Fruit fly (Drosophila melanogaster) Kc167 (cell line): ENCODE measurements around the gene Ephrin.

Source experiments
- Myc ChIP-seq: fragments of >200 bp; optimal IDR thresholded peaks from 2 replicates; lab custom pipeline; 2017; ENCODE audit warnings: missing external identifiers
- Sin3A ChIP-seq: fragments of >200 bp; optimal IDR thresholded peaks from 2 replicates; lab custom pipeline; 2018; ENCODE audit warnings: missing external identifiers
- h ChIP-seq: fragments of >200 bp; optimal IDR thresholded peaks from 3 replicates; lab custom pipeline; 2018; ENCODE audit warnings: missing external identifiers
- insv ChIP-seq: fragments of >200 bp; optimal IDR thresholded peaks from 3 replicates; lab custom pipeline; 2018; ENCODE audit warnings: missing external identifiers
- psq ChIP-seq: fragments of >200 bp; optimal IDR thresholded peaks from 2 replicates; lab custom pipeline; 2017; ENCODE audit warnings: missing external identifiers
- ttk ChIP-seq: sonication (Bioruptor generic); optimal IDR thresholded peaks from 2 replicates; lab custom pipeline; 2017; ENCODE audit warnings: missing external identifiers

Gene Ephrin

DNA sequence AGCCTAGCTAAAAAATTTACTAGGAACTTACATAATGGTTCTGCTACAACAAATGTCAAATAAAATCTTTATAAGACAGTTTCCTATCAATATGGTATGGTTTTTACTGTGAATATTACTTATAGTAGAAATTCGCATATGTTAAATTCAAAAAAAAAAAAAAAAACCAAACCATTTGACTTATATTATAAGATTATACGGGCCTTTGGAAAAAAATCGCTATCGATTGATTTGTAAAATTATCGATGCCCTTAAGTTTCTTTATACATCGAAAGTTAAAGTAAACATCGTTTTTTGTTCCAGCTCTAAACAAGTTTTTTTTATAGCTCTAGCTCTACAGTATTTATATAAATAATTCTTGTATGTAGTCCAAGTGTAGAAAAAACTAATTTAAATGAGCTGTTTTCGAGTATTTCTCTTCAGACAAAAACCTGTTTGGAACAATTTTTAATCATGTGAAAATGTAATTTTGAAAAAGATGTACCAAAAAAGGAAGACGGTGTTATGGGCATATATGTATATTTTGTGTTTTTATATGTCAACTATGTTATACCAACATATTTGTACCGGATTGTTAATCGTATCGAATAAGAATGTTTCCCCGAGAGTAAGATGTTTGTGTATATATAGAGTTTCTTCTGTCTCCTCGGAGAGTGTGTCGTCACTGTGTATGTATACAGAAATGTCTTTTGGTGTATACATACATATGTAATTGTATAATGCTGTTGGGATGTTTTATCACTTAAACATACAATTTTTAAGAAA lies at the start of gene Ephrin, which contains the start of gene ND-49:
Gene Ephrin, plus strand, starts transcription at position 252 of the 765 bp plus-strand sequence.
Gene ND-49, minus strand, starts transcription at position 51 of the 765 bp plus-strand sequence.
- TF ChIP-seq insv (lab: Kevin White, UChicago) (no peak), ttk (no peak), h (lab: Kevin White, UChicago) (no peak), Myc (no peak), Sin3A (lab: Kevin White, UChicago) (no peak), psq (lab: Kevin White, UChicago) (no peak)

DNA sequence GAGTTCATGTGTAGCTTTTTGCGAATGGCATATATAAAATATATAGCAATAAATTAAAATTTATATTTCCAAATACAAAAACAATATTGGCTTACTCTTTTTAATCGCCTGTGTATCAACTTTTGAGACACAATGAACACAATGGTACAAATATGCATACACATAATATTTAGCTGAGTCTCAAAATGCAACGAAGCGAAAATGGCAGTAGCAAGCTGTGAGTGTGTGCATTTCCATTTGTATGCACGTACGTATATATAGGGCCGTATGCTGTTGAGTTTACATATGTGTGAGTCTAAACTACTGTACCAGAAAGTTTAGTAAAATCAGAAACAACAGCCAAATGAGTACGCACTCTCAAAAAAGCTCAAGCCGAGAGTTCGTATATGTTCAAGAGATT lies 16.8 kb upstream of the Ephrin start:
- TF ChIP-seq Sin3A (lab: Kevin White, UChicago) (no peak), h (lab: Kevin White, UChicago) (no peak), Myc (no peak), ttk (no peak), insv (lab: Kevin White, UChicago) (no peak), psq (lab: Kevin White, UChicago) (no peak)

DNA sequence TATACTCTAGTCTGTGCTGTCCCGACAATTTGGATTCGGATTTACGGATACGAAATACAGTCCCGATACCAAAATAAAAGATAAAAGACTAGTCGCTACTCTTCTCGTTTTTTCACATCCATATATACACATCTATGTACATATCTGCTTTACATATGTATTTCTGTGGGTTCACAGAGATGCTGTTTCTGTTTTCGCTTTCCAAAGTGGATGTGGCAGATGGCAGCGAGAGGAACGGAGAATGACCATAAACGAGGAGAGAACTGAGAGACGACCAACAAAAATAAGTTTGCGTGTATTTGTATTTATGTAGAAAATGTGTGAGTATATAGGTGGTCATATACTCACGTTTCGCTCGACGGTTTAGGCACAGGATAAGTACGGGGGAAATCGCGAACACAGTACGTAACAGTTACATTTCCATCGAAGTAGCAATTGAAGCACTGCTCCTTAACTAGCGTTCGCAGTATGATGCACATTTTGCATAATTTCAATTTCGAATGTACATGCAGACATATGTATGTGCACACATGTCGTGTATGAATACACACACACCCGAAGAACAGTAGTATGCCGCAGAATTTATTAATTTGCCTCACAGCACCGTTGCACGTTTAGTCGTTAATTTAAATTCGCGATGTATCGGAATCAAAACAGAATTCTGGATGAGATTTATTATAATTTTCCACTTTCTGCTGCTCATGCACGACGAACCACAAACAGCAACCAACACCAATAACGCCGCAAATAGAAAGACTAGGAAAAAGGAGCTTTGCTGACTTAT lies 14.3 kb upstream of the Ephrin start, which contains the start of gene Tdg:
Gene Tdg, minus strand, starts transcription at position 760 of the 784 bp plus-strand sequence.
- TF ChIP-seq insv (lab: Kevin White, UChicago), result no peak
- no peak for TF ChIP-seq ttk
- TF ChIP-seq Myc, result no peak
- no peak for TF ChIP-seq psq (lab: Kevin White, UChicago)
- TF ChIP-seq h (lab: Kevin White, UChicago), result no peak
- TF ChIP-seq Sin3A (lab: Kevin White, UChicago), result no peak

DNA sequence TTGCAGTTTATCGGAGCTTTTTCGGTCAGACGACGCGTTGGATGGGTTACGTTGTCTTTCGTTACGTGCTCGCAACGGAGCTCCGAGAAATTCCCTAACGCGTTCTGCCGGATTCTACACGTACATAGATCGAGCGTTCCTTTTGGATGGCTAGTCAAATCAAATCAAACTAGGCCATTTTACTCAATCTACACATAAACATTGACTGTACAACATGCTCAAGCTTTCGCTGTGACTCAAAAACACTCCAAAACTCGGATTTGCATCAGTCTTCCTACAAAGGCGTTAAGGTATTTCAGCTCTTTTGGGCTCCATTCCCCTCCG lies 13.7 kb upstream of the Ephrin start, which contains the start of gene Pur-alpha:
Gene Pur-alpha, plus strand, starts transcription at position 138 of the 324 bp plus-strand sequence.
- no peak for TF ChIP-seq insv (lab: Kevin White, UChicago)
- TF ChIP-seq h (lab: Kevin White, UChicago), result no peak
- TF ChIP-seq ttk, result no peak
- no peak for TF ChIP-seq Myc
- no peak for TF ChIP-seq Sin3A (lab: Kevin White, UChicago)
- no peak for TF ChIP-seq psq (lab: Kevin White, UChicago)

DNA sequence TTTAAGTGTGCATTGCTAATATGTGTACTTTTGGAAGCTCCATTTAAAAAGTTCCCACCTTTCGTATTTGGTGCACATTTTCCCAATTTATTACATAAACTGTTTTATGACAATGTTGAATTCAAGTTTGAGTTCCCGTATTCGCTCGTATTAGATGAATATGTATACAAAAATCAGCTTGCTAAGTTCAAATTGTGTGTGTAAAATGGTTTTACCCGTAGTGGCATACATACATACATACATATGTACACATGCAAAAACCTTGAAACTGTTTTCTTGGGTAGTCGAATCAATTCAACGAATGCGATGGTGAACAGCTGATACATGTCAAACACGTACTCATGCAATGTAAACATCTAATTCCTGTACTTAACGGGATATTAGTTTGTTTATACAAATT lies 13.1 kb upstream of the Ephrin start:
- TF ChIP-seq insv (lab: Kevin White, UChicago) (no peak), Myc (no peak), h (lab: Kevin White, UChicago) (no peak), Sin3A (lab: Kevin White, UChicago) (no peak), psq (lab: Kevin White, UChicago) (no peak), ttk (no peak)

DNA sequence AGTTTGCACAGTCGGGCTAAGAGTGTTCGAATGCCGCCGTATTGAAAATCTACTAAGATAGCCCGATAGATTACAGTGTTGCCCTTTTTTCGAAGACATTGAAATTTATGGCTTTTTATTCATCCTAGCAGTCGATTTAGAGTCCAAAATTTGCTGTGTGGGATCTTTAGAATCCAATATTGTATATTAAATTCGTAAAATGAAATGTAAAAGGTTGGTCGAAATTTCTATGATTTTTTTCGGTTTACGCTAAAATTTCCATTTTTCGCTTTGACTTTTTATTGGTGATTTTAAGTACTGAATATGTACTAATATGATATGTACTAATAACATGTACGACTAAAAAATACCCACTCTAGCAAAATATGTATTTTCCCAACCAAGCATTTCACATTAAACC lies 4.3 kb upstream of the Ephrin start:
- TF ChIP-seq h (lab: Kevin White, UChicago) (no peak), Sin3A (lab: Kevin White, UChicago) (no peak), psq (lab: Kevin White, UChicago) (no peak), insv (lab: Kevin White, UChicago) (no peak), ttk (no peak), Myc (no peak)

DNA sequence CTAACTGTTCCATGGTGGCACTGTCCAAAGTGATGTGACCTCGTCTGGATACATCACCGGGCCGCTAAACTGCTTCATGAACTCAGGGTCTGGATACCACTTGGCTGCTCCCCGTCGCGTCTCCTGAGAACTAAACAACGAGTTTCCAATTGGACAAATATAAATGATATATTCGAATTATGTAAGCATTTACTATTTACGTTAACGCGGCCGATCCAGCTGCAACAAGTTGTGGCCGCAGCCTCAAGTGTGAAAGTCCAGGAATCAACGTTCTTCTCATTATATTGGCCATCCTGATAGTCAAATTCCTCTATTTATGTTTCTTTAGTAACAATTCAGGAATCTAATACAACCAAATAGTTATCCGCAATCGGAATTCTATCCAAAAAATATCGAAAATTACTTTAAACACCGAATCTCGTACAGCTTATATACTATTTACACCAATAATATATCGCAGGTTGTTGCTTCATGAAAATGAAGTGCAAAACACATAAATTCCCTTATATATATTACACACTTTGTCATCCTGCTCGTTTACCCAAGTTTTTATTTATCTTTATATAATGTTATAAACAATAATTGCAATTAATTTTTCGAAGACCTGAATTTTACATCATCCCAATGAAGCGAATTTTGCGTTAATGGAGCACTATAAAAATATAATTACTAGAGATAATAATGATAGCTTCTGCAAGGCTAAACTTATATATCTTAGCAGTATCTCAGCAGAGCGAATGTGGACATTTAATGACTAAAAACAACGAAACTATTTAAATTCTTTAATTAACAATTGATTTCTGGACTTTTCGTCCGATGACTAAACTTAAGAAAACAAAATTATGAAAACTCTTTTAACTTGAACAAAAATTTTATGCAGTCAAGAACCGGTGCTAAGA lies 902 bp upstream of the Ephrin start:
- TF ChIP-seq Sin3A (lab: Kevin White, UChicago), result no peak
- TF ChIP-seq insv (lab: Kevin White, UChicago), result no peak
- no peak for TF ChIP-seq h (lab: Kevin White, UChicago)
- no peak for TF ChIP-seq psq (lab: Kevin White, UChicago)
- no peak for TF ChIP-seq Myc
- no peak for TF ChIP-seq ttk

DNA sequence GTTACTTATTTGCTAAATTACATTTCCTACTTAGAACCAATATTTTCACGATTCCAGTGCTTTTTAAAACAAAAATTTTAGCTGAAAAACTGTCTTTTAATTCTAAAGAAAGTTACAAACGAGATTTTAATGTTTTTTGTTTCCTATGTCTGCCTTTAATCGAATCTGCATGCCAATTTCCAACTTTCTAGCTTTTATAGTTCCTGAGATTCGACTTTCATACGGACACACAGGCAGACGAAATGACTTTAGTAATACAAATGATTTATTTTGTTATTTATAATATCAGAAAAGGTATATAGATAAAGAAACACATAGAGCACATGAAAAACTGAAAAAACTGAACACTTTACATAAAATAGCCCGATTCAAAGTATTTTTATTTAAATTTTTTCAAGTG lies 4.9 kb downstream of the Ephrin start:
- TF ChIP-seq insv (lab: Kevin White, UChicago) (no peak), h (lab: Kevin White, UChicago) (no peak)

DNA sequence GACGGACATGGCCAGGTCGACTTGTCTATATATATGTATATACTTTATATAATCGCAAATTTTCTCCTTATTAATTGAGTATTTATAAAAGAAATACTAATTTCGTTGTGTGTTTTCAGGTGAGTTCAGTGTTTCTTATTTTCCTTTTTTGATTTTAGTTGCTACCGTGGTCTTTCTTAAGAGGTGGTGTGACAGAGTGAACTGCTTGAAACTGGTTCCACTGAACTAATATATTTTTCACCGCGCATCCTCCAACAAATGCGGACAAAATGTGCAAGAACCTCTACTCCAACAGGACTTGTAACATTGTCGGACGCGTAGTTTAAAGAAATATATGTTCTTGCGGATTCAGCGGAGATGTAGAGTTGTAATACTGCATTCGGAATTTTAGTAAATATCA lies 11.3 kb downstream of the Ephrin start, which contains the start of gene CG1909:
Gene CG1909, plus strand, starts transcription at position 273 of the 400 bp plus-strand sequence.
- TF ChIP-seq Myc (no peak), psq (lab: Kevin White, UChicago) (no peak), h (lab: Kevin White, UChicago) (no peak), ttk (no peak), insv (lab: Kevin White, UChicago) (no peak)

DNA sequence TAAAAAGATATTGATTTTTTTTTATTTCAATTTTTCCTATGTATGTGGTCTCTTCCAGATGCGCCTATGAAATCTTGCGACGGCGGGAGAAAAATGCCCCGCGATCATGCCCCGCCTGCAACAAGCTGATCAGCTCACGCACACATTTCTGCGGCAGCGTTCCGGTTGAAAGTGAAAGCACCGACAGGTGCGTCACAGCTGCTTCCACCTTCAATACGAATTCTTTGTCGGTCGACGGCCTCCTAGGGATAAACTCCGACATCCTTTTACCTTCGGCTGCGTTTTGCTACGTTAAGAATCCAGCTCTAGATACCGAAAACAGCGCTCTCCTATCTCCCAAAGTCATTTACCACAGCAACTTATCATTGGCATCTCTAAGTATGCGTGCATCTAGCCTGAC lies 17.0 kb downstream of the Ephrin start:
- TF ChIP-seq psq (lab: Kevin White, UChicago), result no peak
- TF ChIP-seq h (lab: Kevin White, UChicago), result no peak
- no peak for TF ChIP-seq Myc
- TF ChIP-seq ttk, result no peak
- TF ChIP-seq Sin3A (lab: Kevin White, UChicago), result no peak
- TF ChIP-seq insv (lab: Kevin White, UChicago), result no peak

DNA sequence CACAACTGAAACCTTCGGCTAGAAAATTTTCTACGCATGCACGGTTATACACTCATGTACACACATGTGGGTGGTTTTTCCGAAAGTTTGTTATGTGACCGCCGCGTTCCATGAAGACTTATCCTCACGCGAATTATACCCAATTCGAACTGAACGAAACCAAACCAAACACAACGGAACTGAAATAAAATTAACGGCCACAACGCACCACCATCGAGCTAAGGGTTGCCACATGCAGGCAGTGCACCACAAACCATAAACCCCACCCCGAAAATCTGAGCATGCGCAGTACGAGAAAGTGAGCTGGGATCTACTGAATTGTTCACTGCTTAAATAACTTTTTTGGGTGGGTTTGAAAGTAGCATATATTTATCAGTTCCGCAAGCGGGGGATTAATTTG lies 35.9 kb downstream of the Ephrin start, which contains the start of gene onecut:
Gene onecut, minus strand, starts transcription at position 152 of the 400 bp plus-strand sequence.
- TF ChIP-seq insv (lab: Kevin White, UChicago) (no peak), Myc (no peak), Sin3A (lab: Kevin White, UChicago) (no peak), h (lab: Kevin White, UChicago) (no peak), psq (lab: Kevin White, UChicago) (no peak), ttk (no peak)
